Worm (Caenorhabditis elegans): Measurements from ENCODE around the gene frg-1.

DNA sequence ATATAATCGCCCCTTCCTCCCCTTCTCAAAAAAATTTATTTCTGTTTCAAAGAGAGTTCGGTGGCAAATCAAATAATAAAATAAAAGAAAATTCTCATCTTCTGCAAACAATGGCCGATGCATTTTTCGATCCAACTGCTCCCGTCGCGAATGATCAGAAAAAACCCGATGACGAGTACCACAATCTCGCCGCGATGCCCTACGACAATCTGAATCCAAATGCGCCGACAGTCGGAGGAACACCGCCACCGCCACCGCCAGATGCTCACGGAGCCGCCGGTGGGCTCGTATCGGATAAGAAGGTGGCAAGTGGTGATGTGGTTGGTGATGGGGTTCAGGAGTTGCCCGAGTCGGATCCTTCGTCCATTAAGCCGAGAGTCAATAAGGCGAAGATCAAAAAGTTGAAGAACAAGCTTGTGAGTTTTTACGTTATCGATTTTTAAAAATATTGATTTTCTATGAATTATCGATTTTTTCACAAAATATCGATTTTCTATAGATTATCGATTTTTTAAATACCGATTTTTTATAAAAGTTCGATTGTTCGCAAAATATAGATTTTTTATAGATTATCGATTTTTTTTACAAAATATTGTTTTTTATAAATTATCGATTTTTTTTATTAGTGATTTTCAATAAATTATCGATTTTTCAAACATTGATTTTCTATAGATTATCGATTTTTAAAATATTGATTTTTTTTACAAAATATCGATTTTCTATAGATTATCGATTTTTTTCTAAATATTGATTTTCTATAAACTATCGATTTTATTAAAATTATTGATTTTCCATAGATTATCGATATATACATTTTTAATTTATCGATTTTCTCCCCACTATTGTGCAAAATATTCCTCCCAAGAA is 27.4 kb upstream of the frg-1 start, which contains the start of gene Y39E4A.1:
- no peak for TF ChIP-seq ama-1 (optimal IDR thresholded peaks at IDR 0.05)
- no peak for TF ChIP-seq mdl-1 (tag; optimal IDR thresholded peaks at IDR 0.05)
- no peak for TF ChIP-seq lin-39 (tag; optimal IDR thresholded peaks at IDR 0.05)
- TF ChIP-seq nhr-28 (tag; optimal IDR thresholded peaks at IDR 0.05): no peak
- no peak for TF ChIP-seq Y48G9A.11 (GFP tag; IDR thresholded peaks at IDR 0.05)
- TF ChIP-seq daf-16 (GFP tag; optimal IDR thresholded peaks at IDR 0.05): no peak
- TF ChIP-seq daf-16 (tag; optimal IDR thresholded peaks at IDR 0.05): no peak
- no peak for TF ChIP-seq dpl-1 (GFP tag; optimal IDR thresholded peaks at IDR 0.05)
- TF ChIP-seq pqm-1 (tag; optimal IDR thresholded peaks at IDR 0.05): no peak
- no peak for TF ChIP-seq lir-3 (tag; optimal IDR thresholded peaks at IDR 0.05)
- TF ChIP-seq lin-15B (tag; optimal IDR thresholded peaks at IDR 0.05): no peak
- no peak for TF ChIP-seq daf-8 (GFP tag; IDR thresholded peaks at IDR 0.05)
- no peak for TF ChIP-seq mdt-29 (GFP tag; IDR thresholded peaks at IDR 0.05)
- no peak for TF ChIP-seq rbr-2 (tag; optimal IDR thresholded peaks at IDR 0.05)
- peak in 1 of 2 experiments; percentile 75 for TF ChIP-seq unc-62 (GFP tag; optimal IDR thresholded peaks at IDR 0.05 in 1 of 2)
- TF ChIP-seq unc-62 (tag; optimal IDR thresholded peaks at IDR 0.05): no peak
